Fruit fly (Drosophila melanogaster): ENCODE measurements around the gene D12.

DNA sequence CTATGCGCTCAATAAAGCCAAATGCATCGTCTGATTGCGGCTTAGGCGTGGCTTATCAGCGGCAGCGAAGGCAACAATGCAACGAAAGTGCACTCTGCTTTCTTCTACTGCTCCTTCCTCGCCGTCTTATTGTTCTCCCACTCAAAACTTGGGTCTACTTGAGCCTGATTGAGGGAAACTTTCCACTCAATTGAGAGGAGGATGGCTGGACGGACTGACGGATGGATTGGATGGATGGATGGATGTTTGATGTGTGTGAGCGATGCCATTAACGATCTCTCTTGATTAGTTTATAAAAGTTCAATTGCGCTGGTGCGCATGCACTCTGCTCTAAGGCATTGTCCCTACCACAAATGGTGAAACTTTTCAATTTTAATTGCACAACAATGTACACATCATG, 14.1 kb downstream of the D12 start:
- TF ChIP-seq psq (optimal IDR thresholded peaks at IDR 0.05) (no peak), usp (GFP tag; optimal IDR thresholded peaks at IDR 0.05) (no peak), EcR (GFP tag; optimal IDR thresholded peaks at IDR 0.05) (no peak), CG8478 (optimal IDR thresholded peaks at IDR 0.05) (no peak), pan (optimal IDR thresholded peaks at IDR 0.05) (no peak)
